Fruit fly (Drosophila melanogaster) whole organism, prepupa: Measurements from ENCODE around the gene Sf3b1.

ENCODE experiments used
- CG10669 ChIP-seq: fragments of 200-800 bp; sonication (Bioruptor generic); optimal IDR thresholded peaks from 3 replicates; lab custom pipeline; 2018; ENCODE audit warnings: missing biosample characterization, mild to moderate bottlenecking, missing genetic modification characterization, moderate library complexity
- CG11294 ChIP-seq: fragments of 200-800 bp; sonication (Bioruptor generic); IDR thresholded peaks from 2 replicates; pipeline ENCODE4 v1.3.6; 2022; ENCODE audit warnings: missing biosample characterization, missing genetic modification characterization
- CG15336 ChIP-seq: fragments of 200-800 bp; sonication (Bioruptor generic); IDR thresholded peaks from 2 replicates; pipeline ENCODE4 v1.3.6; 2022; ENCODE audit warnings: missing biosample characterization, missing genetic modification characterization
- CG1621 ChIP-seq: fragments of 200-800 bp; sonication (Bioruptor generic); optimal IDR thresholded peaks from 3 replicates; lab custom pipeline; 2018; ENCODE audit warnings: missing biosample characterization, mild to moderate bottlenecking, missing genetic modification characterization
- CG16779 ChIP-seq: fragments of 200-800 bp; sonication (Bioruptor generic); optimal IDR thresholded peaks from 3 replicates; lab custom pipeline; 2017; ENCODE audit warnings: missing biosample characterization, mild to moderate bottlenecking, missing genetic modification characterization
- CG3032 ChIP-seq: fragments of 200-800 bp; optimal IDR thresholded peaks from 2 replicates; lab custom pipeline; 2019; ENCODE audit warnings: missing biosample characterization, mild to moderate bottlenecking, missing genetic modification characterization, moderate library complexity
- CG31627 ChIP-seq: fragments of 200-800 bp; sonication (Bioruptor generic); optimal IDR thresholded peaks from 3 replicates; lab custom pipeline; 2016; ENCODE audit warnings: missing biosample characterization, missing genetic modification characterization
- CG32006 ChIP-seq: fragments of 200-800 bp; sonication (Bioruptor generic); optimal IDR thresholded peaks from 3 replicates; lab custom pipeline; 2017; ENCODE audit warnings: missing biosample characterization, mild to moderate bottlenecking, missing genetic modification characterization
- CG34406 ChIP-seq: fragments of 200-800 bp; sonication (Bioruptor generic); optimal IDR thresholded peaks from 3 replicates; lab custom pipeline; 2016; ENCODE audit warnings: missing biosample characterization, missing genetic modification characterization
- CG3919 ChIP-seq: fragments of 200-800 bp; sonication (Bioruptor generic); optimal IDR thresholded peaks from 3 replicates; lab custom pipeline; 2016; ENCODE audit warnings: missing biosample characterization, missing genetic modification characterization
- CG4318 ChIP-seq: fragments of 200-800 bp; sonication (Bioruptor generic); optimal IDR thresholded peaks from 3 replicates; lab custom pipeline; 2017; ENCODE audit warnings: missing biosample characterization, mild to moderate bottlenecking, missing genetic modification characterization
- CG6163 ChIP-seq: fragments of 200-800 bp; sonication (Bioruptor generic); IDR thresholded peaks from 3 replicates; pipeline ENCODE4 v1.3.6; 2022; ENCODE audit warnings: missing biosample characterization, missing genetic modification characterization
- CG6276 ChIP-seq: fragments of 200-800 bp; sonication (Bioruptor generic); optimal IDR thresholded peaks from 2 replicates; lab custom pipeline; 2017; ENCODE audit warnings: missing biosample characterization, mild to moderate bottlenecking, missing genetic modification characterization
- CG6808 ChIP-seq: fragments of 200-800 bp; sonication (Bioruptor generic); optimal IDR thresholded peaks from 3 replicates; lab custom pipeline; 2017; ENCODE audit warnings: missing biosample characterization, missing genetic modification characterization, mild to moderate bottlenecking, moderate library complexity, missing genetic modification reagents
- CG7368 ChIP-seq: fragments of 200-800 bp; sonication (Bioruptor generic); optimal IDR thresholded peaks from 3 replicates; lab custom pipeline; 2016; ENCODE audit warnings: missing biosample characterization, missing genetic modification characterization
- CG8319 ChIP-seq: fragments of 200-800 bp; sonication (Bioruptor generic); optimal IDR thresholded peaks from 3 replicates; lab custom pipeline; 2016; ENCODE audit warnings: missing biosample characterization, missing genetic modification characterization
- CG8632 ChIP-seq: fragments of 200-800 bp; sonication (Bioruptor generic); optimal IDR thresholded peaks from 3 replicates; lab custom pipeline; 2016; ENCODE audit warnings: missing biosample characterization, missing genetic modification characterization
- Eip75B ChIP-seq: fragments of 200-800 bp; sonication (Bioruptor generic); optimal IDR thresholded peaks from 3 replicates; lab custom pipeline; 2016; ENCODE audit warnings: missing biosample characterization, missing genetic modification characterization
- Eip78C ChIP-seq: fragments of 200-800 bp; sonication (Bioruptor generic); peaks from one replicate; lab custom pipeline; 2016; ENCODE audit warnings: missing biosample characterization, missing genetic modification characterization
- Ets21C ChIP-seq: fragments of 200-800 bp; sonication (Bioruptor generic); optimal IDR thresholded peaks from 3 replicates; lab custom pipeline; 2016; ENCODE audit warnings: missing biosample characterization, missing genetic modification characterization
- Ets96B ChIP-seq: fragments of 200-800 bp; optimal IDR thresholded peaks from 2 replicates; lab custom pipeline; 2019; ENCODE audit warnings: missing biosample characterization, mild to moderate bottlenecking, missing genetic modification characterization, moderate library complexity
- Gug ChIP-seq: fragments of 200-800 bp; sonication (Bioruptor generic); IDR thresholded peaks from 2 replicates; pipeline ENCODE4 v1.3.6; 2022; ENCODE audit warnings: missing biosample characterization, missing genetic modification characterization
- Hr39 ChIP-seq: fragments of 200-800 bp; sonication (Bioruptor generic); optimal IDR thresholded peaks from 2 replicates; lab custom pipeline; 2016; ENCODE audit warnings: missing biosample characterization, missing genetic modification characterization
- Hr4 ChIP-seq: fragments of 200-800 bp; sonication (Bioruptor generic); optimal IDR thresholded peaks from 3 replicates; lab custom pipeline; 2016; ENCODE audit warnings: missing biosample characterization, missing genetic modification characterization
- Lpt ChIP-seq: fragments of 200-800 bp; sonication (Bioruptor generic); optimal IDR thresholded peaks from 3 replicates; lab custom pipeline; 2016; ENCODE audit warnings: missing biosample characterization, missing genetic modification characterization
- Met ChIP-seq: fragments of 200-800 bp; sonication (Bioruptor generic); optimal IDR thresholded peaks from 3 replicates; lab custom pipeline; 2016; ENCODE audit warnings: missing biosample characterization, missing genetic modification characterization
- OdsH ChIP-seq: fragments of 200-800 bp; sonication (Bioruptor generic); optimal IDR thresholded peaks from 3 replicates; lab custom pipeline; 2016; ENCODE audit warnings: missing biosample characterization, missing genetic modification characterization
- Sox14 ChIP-seq: fragments of 200-800 bp; sonication (Bioruptor generic); optimal IDR thresholded peaks from 3 replicates; lab custom pipeline; 2016; ENCODE audit warnings: missing biosample characterization, missing genetic modification characterization
- Sox15 ChIP-seq: fragments of 200-800 bp; sonication (Bioruptor generic); optimal IDR thresholded peaks from 3 replicates; lab custom pipeline; 2016; ENCODE audit warnings: missing biosample characterization, missing genetic modification characterization
- acj6 ChIP-seq: fragments of 200-800 bp; sonication (Bioruptor generic); optimal IDR thresholded peaks from 3 replicates; lab custom pipeline; 2016; ENCODE audit warnings: missing biosample characterization, missing genetic modification characterization
- cyc ChIP-seq: fragments of 200-800 bp; sonication (Bioruptor generic); optimal IDR thresholded peaks from 3 replicates; lab custom pipeline; 2016; ENCODE audit warnings: missing biosample characterization, missing genetic modification characterization
- dac ChIP-seq: fragments of 200-800 bp; sonication (Bioruptor generic); optimal IDR thresholded peaks from 2 replicates; lab custom pipeline; 2017; ENCODE audit warnings: missing biosample characterization, mild to moderate bottlenecking, missing genetic modification characterization
- dsx ChIP-seq: fragments of 200-800 bp; optimal IDR thresholded peaks from 3 replicates; lab custom pipeline; 2019; ENCODE audit warnings: missing biosample characterization, mild to moderate bottlenecking, missing genetic modification characterization, moderate library complexity; ENCODE audit not compliant: poor library complexity, severe bottlenecking
- eg ChIP-seq: fragments of 200-800 bp; sonication (Bioruptor generic); IDR thresholded peaks from 3 replicates; pipeline ENCODE4 v1.3.6; 2022; ENCODE audit warnings: missing biosample characterization, missing genetic modification characterization
- esn ChIP-seq: fragments of 200-800 bp; sonication (Bioruptor generic); optimal IDR thresholded peaks from 2 replicates; lab custom pipeline; 2016; ENCODE audit warnings: missing biosample characterization, mild to moderate bottlenecking, missing genetic modification characterization, moderate library complexity
- fd59A ChIP-seq: fragments of 200-800 bp; sonication (Bioruptor generic); optimal IDR thresholded peaks from 2 replicates; lab custom pipeline; 2017; ENCODE audit warnings: missing biosample characterization, mild to moderate bottlenecking, missing genetic modification characterization, missing genetic modification reagents
- fd85E ChIP-seq: fragments of 200-800 bp; sonication (Bioruptor generic); optimal IDR thresholded peaks from 3 replicates; lab custom pipeline; 2016; ENCODE audit warnings: missing biosample characterization, missing genetic modification characterization
- fkh ChIP-seq: fragments of 200-800 bp; sonication (Bioruptor generic); optimal IDR thresholded peaks from 3 replicates; lab custom pipeline; 2017; ENCODE audit warnings: missing biosample characterization, mild to moderate bottlenecking, missing genetic modification characterization, moderate library complexity
- lz ChIP-seq: fragments of 200-800 bp; sonication (Bioruptor generic); optimal IDR thresholded peaks from 3 replicates; lab custom pipeline; 2016; ENCODE audit warnings: missing biosample characterization, missing genetic modification characterization
- pdm3 ChIP-seq: fragments of 200-800 bp; sonication (Bioruptor generic); optimal IDR thresholded peaks from 3 replicates; lab custom pipeline; 2016; ENCODE audit warnings: missing biosample characterization, missing genetic modification characterization
- salr ChIP-seq, 2 experiments: fragments of 200-800 bp; sonication (Bioruptor generic); optimal IDR thresholded peaks; 3 replicates each; lab custom pipeline; 2016 to 2018; ENCODE audit warnings: missing biosample characterization in 2 of 2, missing genetic modification characterization in 2 of 2, mild to moderate bottlenecking in 1 of 2
- spab ChIP-seq: fragments of 200-800 bp; sonication (Bioruptor generic); optimal IDR thresholded peaks from 2 replicates; lab custom pipeline; 2017; ENCODE audit warnings: missing biosample characterization, mild to moderate bottlenecking, missing genetic modification characterization, missing genetic modification reagents
- ss ChIP-seq, 2 experiments: fragments of 200-800 bp; sonication (Bioruptor generic); optimal IDR thresholded peaks; 2 replicates in 1 of 2; 3 replicates in 1 of 2; lab custom pipeline; 2017 to 2018; ENCODE audit warnings: mild to moderate bottlenecking in 2 of 2, missing biosample characterization in 2 of 2, missing genetic modification characterization in 2 of 2, moderate library complexity in 1 of 2
- svp ChIP-seq: fragments of 200-800 bp; sonication (Bioruptor generic); peaks from one replicate; lab custom pipeline; 2016; ENCODE audit warnings: missing biosample characterization, missing genetic modification characterization
- topi ChIP-seq: fragments of 200-800 bp; sonication (Bioruptor generic); optimal IDR thresholded peaks from 3 replicates; lab custom pipeline; 2016; ENCODE audit warnings: missing biosample characterization, missing genetic modification characterization
- vri ChIP-seq: fragments of 200-800 bp; sonication (Bioruptor generic); optimal IDR thresholded peaks from 3 replicates; lab custom pipeline; 2016; ENCODE audit warnings: missing biosample characterization, mild to moderate bottlenecking, missing genetic modification characterization

Sf3b1 gene

dm6 chr2L:526924-527307 is 41.2 kb upstream of the Sf3b1 start:
- no peak for TF ChIP-seq CG10669 (GFP tag; lab: Kevin White, UChicago)
- no peak for TF ChIP-seq Gug (GFP tag; lab: Robert Waterston, UW)
- peak; percentile 40 for TF ChIP-seq esn (GFP tag; lab: Kevin White, UChicago)
- TF ChIP-seq Hr39 (GFP tag; lab: Kevin White, UChicago) = no peak
- peak; percentile 25 for TF ChIP-seq CG3919 (GFP tag; lab: Kevin White, UChicago)
- TF ChIP-seq Eip75B (GFP tag; lab: Kevin White, UChicago) = no peak
- TF ChIP-seq CG4318 (GFP tag; lab: Kevin White, UChicago) = no peak
- 0 out of 2 replicates have a peak, but pooled peaks have one; percentile 11 for TF ChIP-seq CG15336 (GFP tag; lab: Robert Waterston, UW)
- no peak for TF ChIP-seq fd85E (GFP tag; lab: Kevin White, UChicago)
- peak; percentile 21 for TF ChIP-seq pdm3 (GFP tag; lab: Kevin White, UChicago)
- TF ChIP-seq CG7368 (GFP tag; lab: Kevin White, UChicago) = no peak
- TF ChIP-seq Sox14 (GFP tag; lab: Kevin White, UChicago) = peak; percentile 2
- no peak for TF ChIP-seq CG8632 (GFP tag; lab: Kevin White, UChicago)
- TF ChIP-seq CG6163 (GFP tag; lab: Robert Waterston, UW) = no peak
- no peak for TF ChIP-seq salr (GFP tag; optimal IDR thresholded peaks at IDR 0.05; lab: Kevin White, UChicago)
- peak; percentile 20 for TF ChIP-seq Met (GFP tag; lab: Kevin White, UChicago)
- peak; percentile 7 for TF ChIP-seq CG32006 (GFP tag; lab: Kevin White, UChicago)
- no peak for TF ChIP-seq vri (GFP tag; lab: Kevin White, UChicago)
- peak; percentile 23 for TF ChIP-seq Ets21C (GFP tag; lab: Kevin White, UChicago)
- TF ChIP-seq Lpt = no peak
- no peak for TF ChIP-seq CG3032
- peak; percentile 57 for TF ChIP-seq svp (GFP tag; lab: Kevin White, UChicago)
- TF ChIP-seq CG11294 (GFP tag; lab: Robert Waterston, UW) = no peak
- TF ChIP-seq eg = no peak
- no peak for TF ChIP-seq CG6808 (GFP tag; lab: Kevin White, UChicago)
- no peak for TF ChIP-seq ss (GFP tag; optimal IDR thresholded peaks at IDR 0.05; lab: Kevin White, UChicago)

dm6 chr2L:527689-528088 is 40.5 kb upstream of the Sf3b1 start:
- TF ChIP-seq Hr39 (GFP tag; lab: Kevin White, UChicago) (no peak), cyc (GFP tag; lab: Kevin White, UChicago) (no peak), vri (GFP tag; lab: Kevin White, UChicago) (peak; percentile 10), svp (GFP tag; lab: Kevin White, UChicago) (peak; percentile 51)

- TF ChIP-seq CG15336 (GFP tag; lab: Robert Waterston, UW) = peak; percentile 36; the same call in 1 of the 2 replicates
- peak; percentile 96 for TF ChIP-seq CG31627 (GFP tag; lab: Kevin White, UChicago)
- peak; percentile 93 for TF ChIP-seq lz (GFP tag; lab: Kevin White, UChicago)
- TF ChIP-seq salr (GFP tag; optimal IDR thresholded peaks at IDR 0.05; lab: Kevin White, UChicago) = peak; percentile 15 to 25
- peak; percentile 93 for TF ChIP-seq topi (GFP tag; lab: Kevin White, UChicago)
- peak; percentile 96 for TF ChIP-seq vri (GFP tag; lab: Kevin White, UChicago)
- peak; percentile 86 for TF ChIP-seq CG6163 (GFP tag; lab: Robert Waterston, UW)
- TF ChIP-seq Ets21C (GFP tag; lab: Kevin White, UChicago) = no peak
- TF ChIP-seq spab = peak; percentile 41
- no peak for TF ChIP-seq CG4318 (GFP tag; lab: Kevin White, UChicago)
- TF ChIP-seq CG10669 (GFP tag; lab: Kevin White, UChicago) = peak; percentile 51
- no peak for TF ChIP-seq fkh (GFP tag; lab: Kevin White, UChicago)
- TF ChIP-seq Gug (GFP tag; lab: Robert Waterston, UW) = no peak
- peak; percentile 66 for TF ChIP-seq CG16779 (tag; lab: Kevin White, UChicago)
- no peak for TF ChIP-seq CG11294 (GFP tag; lab: Robert Waterston, UW)
- peak; percentile 89 for TF ChIP-seq OdsH (GFP tag; lab: Kevin White, UChicago)
- TF ChIP-seq dac = no peak
- TF ChIP-seq esn (GFP tag; lab: Kevin White, UChicago) = peak; percentile 97
- TF ChIP-seq fd59A = peak; percentile 74
- TF ChIP-seq dsx (GFP tag; lab: Kevin White, UChicago) = peak; percentile 61
- TF ChIP-seq Lpt = peak; percentile 19
- TF ChIP-seq pdm3 (GFP tag; lab: Kevin White, UChicago) = peak; percentile 89
- TF ChIP-seq Ets96B = peak; percentile 64
- peak; percentile 72 for TF ChIP-seq CG34406
- no peak for TF ChIP-seq CG6276 (GFP tag; lab: Kevin White, UChicago)
- TF ChIP-seq acj6 (GFP tag; lab: Kevin White, UChicago) = peak; percentile 81
- TF ChIP-seq CG1621 = peak; percentile 67
- peak; percentile 94 for TF ChIP-seq Eip78C
- peak; percentile 37 for TF ChIP-seq CG8319 (GFP tag; lab: Kevin White, UChicago)
- no peak for TF ChIP-seq Hr4
- TF ChIP-seq ss (GFP tag; optimal IDR thresholded peaks at IDR 0.05; lab: Kevin White, UChicago) = peak; percentile 60 to 73
- peak; percentile 71 for TF ChIP-seq Sox15 (GFP tag; lab: Kevin White, UChicago)
Observed at dm6 chr2L:530245-530644, 37.9 kb upstream of the Sf3b1 start.
